Worm (Caenorhabditis elegans): Measurements from ENCODE around the gene math-18.

DNA sequence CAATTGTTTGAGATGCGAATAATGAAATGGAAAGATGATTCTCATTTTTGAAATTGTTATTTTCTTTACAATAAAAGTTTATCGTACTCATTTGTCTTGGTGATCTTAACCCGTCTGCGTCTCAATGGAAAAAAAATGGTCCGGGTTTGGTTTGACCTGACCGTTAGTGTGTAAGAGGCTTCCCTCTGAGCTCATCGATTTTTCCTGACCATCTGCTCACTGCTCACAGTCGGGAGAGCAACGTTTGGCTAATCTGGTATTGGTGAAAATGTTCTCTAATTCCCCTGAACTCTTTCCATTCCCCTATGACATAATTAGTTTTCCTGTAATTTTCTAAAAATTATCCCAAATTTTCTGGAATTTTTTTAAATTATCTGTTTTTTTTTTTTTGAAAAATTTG, 14.9 kb upstream of the math-18 start:
- no peak for TF ChIP-seq tab-1 (GFP tag; IDR thresholded peaks at IDR 0.05)
- no peak for TF ChIP-seq klf-2 (GFP tag; conservative IDR thresholded peaks at IDR 0.05)
- no peak for TF ChIP-seq med-1 (GFP tag; optimal IDR thresholded peaks at IDR 0.05; ENCODE audit: insufficient read depth)
- no peak for TF ChIP-seq ztf-23 (GFP tag; IDR thresholded peaks at IDR 0.05)

Data from whole organism, midembryonic.